Worm (Caenorhabditis elegans) whole organism, L1 larva: ENCODE measurements around the gene ebp-1.
"Not testable (repeated sequence)": the region's sequence is repeated elsewhere in the genome, so short reads cannot be mapped to it uniquely, and the experiment has no call there.

Source experiments
- aha-1 ChIP-seq: fragments of 150-350 bp; optimal IDR thresholded peaks from 2 replicates; lab custom pipeline; 2014; ENCODE audit warnings: missing biosample characterization, missing genetic modification characterization
- elt-2 ChIP-seq: sonication (generic microtip); optimal IDR thresholded peaks from 2 replicates; lab custom pipeline; 2016; ENCODE audit warnings: missing genetic modification characterization, mild to moderate bottlenecking, inconsistent platforms, missing compliant biosample characterization, missing genetic modification reagents
- lsy-2 ChIP-seq, 2 experiments: fragments of 150-350 bp; optimal IDR thresholded peaks; 2 replicates each; lab custom pipeline; 2014; ENCODE audit warnings: missing biosample characterization in 2 of 2, missing genetic modification characterization in 2 of 2
- mep-1 ChIP-seq: fragments of 150-350 bp; optimal IDR thresholded peaks from 2 replicates; lab custom pipeline; 2014; ENCODE audit warnings: missing biosample characterization, missing genetic modification characterization
- nhr-28 ChIP-seq: fragments of 150-350 bp; optimal IDR thresholded peaks from 2 replicates; lab custom pipeline; 2014; ENCODE audit warnings: missing biosample characterization, missing genetic modification characterization
- sup-37 ChIP-seq: fragments of 200-800 bp; sonication (Bioruptor generic); optimal IDR thresholded peaks from 2 replicates; lab custom pipeline; 2018; ENCODE audit warnings: mild to moderate bottlenecking, missing genetic modification characterization, missing compliant biosample characterization
- unc-62 ChIP-seq: fragments of 150-350 bp; optimal IDR thresholded peaks from 2 replicates; lab custom pipeline; 2014; ENCODE audit warnings: missing biosample characterization, missing genetic modification reagents, missing genetic modification characterization

DNA sequence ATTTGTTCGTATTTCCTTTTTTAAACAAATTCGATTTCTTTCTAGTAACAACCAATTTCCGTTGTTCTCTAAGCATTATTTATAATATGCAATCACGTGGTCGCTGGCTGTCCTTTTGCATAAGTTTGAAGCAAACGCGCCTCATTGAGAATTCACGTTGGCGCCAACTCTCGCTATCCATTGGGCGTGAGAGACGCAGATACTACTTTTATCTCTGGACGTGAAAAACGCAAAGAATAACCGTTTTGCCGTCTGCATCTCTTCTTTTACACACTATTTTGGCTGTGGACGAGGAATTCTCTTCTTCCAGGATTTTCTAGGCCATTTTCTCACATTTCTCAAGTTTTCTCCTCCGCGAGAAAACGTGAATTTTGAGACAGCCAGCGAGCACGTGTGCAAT is 25.8 kb downstream of the ebp-1 start:
- not testable (repeated sequence) for TF ChIP-seq lsy-2 (tag; optimal IDR thresholded peaks at IDR 0.05; lab: Kevin White, UChicago); unc-62 (GFP tag; lab: Kevin White, UChicago); mep-1 (tag; lab: Kevin White, UChicago); aha-1 (tag; lab: Kevin White, UChicago); elt-2 (tag; lab: Kevin White, UChicago); sup-37 (GFP tag; lab: Kevin White, UChicago); nhr-28 (tag; lab: Kevin White, UChicago)
